Fruit fly (Drosophila melanogaster) whole organism, wandering third instar larva: Measurements from ENCODE around the gene Ada3.

Experiments
- Dif ChIP-seq: fragments of 200-275, 200-300 bp; sonication (Bioruptor generic); optimal IDR thresholded peaks from 2 replicates; lab custom pipeline; 2018; ENCODE audit warnings: missing biosample characterization, missing genetic modification characterization; ENCODE audit not compliant: partially characterized antibody
- Vsx2 ChIP-seq: fragments of 200-300, 225-300 bp; sonication (Bioruptor generic); optimal IDR thresholded peaks from 2 replicates; lab custom pipeline; 2018; ENCODE audit warnings: missing biosample characterization, missing genetic modification characterization; ENCODE audit not compliant: partially characterized antibody
- brk ChIP-seq: fragments of 200-800 bp; sonication (Bioruptor generic); optimal IDR thresholded peaks from 2 replicates; lab custom pipeline; 2016; ENCODE audit warnings: missing biosample characterization, mild to moderate bottlenecking, missing genetic modification characterization
- fru ChIP-seq: fragments of 200-800 bp; sonication (Bioruptor generic); optimal IDR thresholded peaks from 3 replicates; lab custom pipeline; 2016; ENCODE audit warnings: missing biosample characterization, mild to moderate bottlenecking, missing genetic modification characterization
- h ChIP-seq: fragments of 200-800 bp; sonication (Bioruptor generic); optimal IDR thresholded peaks from 3 replicates; lab custom pipeline; 2016; ENCODE audit warnings: missing biosample characterization, mild to moderate bottlenecking, missing genetic modification characterization
- pan ChIP-seq: fragments of >200 bp; optimal IDR thresholded peaks from 2 replicates; lab custom pipeline; 2017
- psq ChIP-seq: fragments of 200-800 bp; sonication (Bioruptor generic); optimal IDR thresholded peaks from 3 replicates; lab custom pipeline; 2017; ENCODE audit warnings: missing biosample characterization, mild to moderate bottlenecking, missing genetic modification characterization, moderate library complexity

DNA sequence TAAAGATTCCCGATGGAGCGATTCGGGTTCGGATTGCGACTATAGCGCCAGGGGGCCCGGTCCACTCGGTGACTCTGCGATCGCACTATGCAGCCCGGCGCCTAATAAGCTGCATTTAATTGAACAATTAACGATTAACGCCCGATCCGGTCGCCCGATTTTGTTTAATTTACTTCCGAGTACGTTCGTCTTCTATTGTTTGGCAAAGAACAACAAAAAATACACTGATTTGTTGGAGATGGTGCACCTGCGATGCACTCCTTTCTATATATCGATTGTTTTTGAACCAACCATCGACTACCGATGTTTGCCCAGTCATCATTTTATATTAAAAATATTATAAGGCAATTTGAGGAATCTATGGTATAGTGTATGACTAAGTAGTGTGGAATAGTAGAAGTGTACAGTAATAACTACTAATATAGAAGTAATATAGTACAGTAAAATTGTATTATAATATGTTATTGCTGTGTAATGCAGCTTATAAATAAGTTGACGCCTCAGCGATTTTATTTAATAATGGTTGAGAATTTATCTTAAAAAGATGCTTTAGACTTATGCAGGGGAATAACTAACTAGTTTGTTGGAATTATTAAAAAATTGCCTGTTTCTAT is 15.6 kb downstream of the Ada3 start, which contains the start of gene Mvb12:
- TF ChIP-seq Dif (no peak), psq (GFP tag; lab: Kevin White, UChicago) (no peak), pan (lab: Kevin White, UChicago) (no peak), brk (no peak), h (GFP tag; lab: Kevin White, UChicago) (no peak), Vsx2 (GFP tag; lab: Kevin White, UChicago) (no peak), fru (no peak)
